Worm (Caenorhabditis elegans) whole organism, midembryonic: ENCODE data around the gene T13A10.64.

ENCODE experiments used
- T22C8.4 ChIP-seq: fragments of 200-800 bp; sonication (Bioruptor generic); IDR thresholded peaks from 2 replicates; pipeline ENCODE4 v1.3.6; 2022; ENCODE audit warnings: missing genetic modification characterization, missing compliant biosample characterization
- cog-1 ChIP-seq: sonication (generic microtip); optimal IDR thresholded peaks from 2 replicates; lab custom pipeline; 2016; ENCODE audit warnings: missing genetic modification characterization, missing compliant biosample characterization
- flt-1 ChIP-seq: fragments of 200-800 bp; sonication (Bioruptor generic); IDR thresholded peaks from 2 replicates; pipeline ENCODE4 v1.3.6; 2022; ENCODE audit warnings: missing genetic modification characterization, missing compliant biosample characterization
- klf-2 ChIP-seq: fragments of 200-800 bp; sonication (Bioruptor generic); conservative IDR thresholded peaks from 2 replicates; pipeline ENCODE4 v1.3.6; 2022; ENCODE audit warnings: missing genetic modification reagents, missing genetic modification characterization, missing compliant biosample characterization
- med-1 ChIP-seq: sonication (generic microtip); optimal IDR thresholded peaks from 2 replicates; lab custom pipeline; 2017; ENCODE audit warnings: missing genetic modification characterization, mild to moderate bottlenecking, missing compliant biosample characterization, antibody characterized with exemption, missing genetic modification reagents; ENCODE audit not compliant: insufficient read depth
- ref-1 ChIP-seq: fragments of 200-800 bp; sonication (Bioruptor generic); conservative IDR thresholded peaks from 2 replicates; pipeline ENCODE4 v1.3.6; 2022; ENCODE audit warnings: missing genetic modification reagents, missing genetic modification characterization, missing compliant biosample characterization
- tab-1 ChIP-seq: fragments of 200-800 bp; sonication (Bioruptor generic); IDR thresholded peaks from 2 replicates; pipeline ENCODE4 v1.3.6; 2022; ENCODE audit warnings: missing genetic modification characterization, missing compliant biosample characterization
- ztf-23 ChIP-seq: fragments of 200-800 bp; sonication (Bioruptor generic); IDR thresholded peaks from 2 replicates; pipeline ENCODE4 v1.3.6; 2022; ENCODE audit warnings: missing genetic modification reagents, missing genetic modification characterization, missing compliant biosample characterization
- ztf-29 ChIP-seq: fragments of 200-800 bp; sonication (Bioruptor generic); IDR thresholded peaks from 2 replicates; pipeline ENCODE4 v1.3.6; 2022; ENCODE audit warnings: missing genetic modification reagents, missing genetic modification characterization, missing compliant biosample characterization

The T13A10.64 gene

ce11 chrIV:6258967-6259366 is 4.2 kb downstream of the T13A10.64 start:
- TF ChIP-seq tab-1 (no peak), ztf-29 (GFP tag; lab: Robert Waterston, UW) (no peak), ztf-23 (GFP tag; lab: Robert Waterston, UW) (no peak)

- TF ChIP-seq klf-2 (no peak), ztf-29 (GFP tag; lab: Robert Waterston, UW) (no peak), ref-1 (no peak), flt-1 (no peak), tab-1 (no peak), T22C8.4 (no peak), ztf-23 (GFP tag; lab: Robert Waterston, UW) (no peak), med-1 (GFP tag; lab: Kevin White, UChicago) (no peak), cog-1 (tag; lab: Kevin White, UChicago) (no peak)
Measured at ce11 chrIV:6259732-6260131, 5.0 kb downstream of the T13A10.64 start, which contains the start of gene nlp-16. TSS of gene nlp-16 (minus strand) at chrIV:6259832.

- TF ChIP-seq ztf-23 (GFP tag; lab: Robert Waterston, UW) = no peak
- TF ChIP-seq ref-1 = no peak
- no peak for TF ChIP-seq klf-2
- no peak for TF ChIP-seq ztf-29 (GFP tag; lab: Robert Waterston, UW)
- TF ChIP-seq tab-1 = no peak
- TF ChIP-seq T22C8.4 = no peak
- no peak for TF ChIP-seq cog-1 (tag; lab: Kevin White, UChicago)
- TF ChIP-seq flt-1 = no peak
- no peak for TF ChIP-seq med-1 (GFP tag; lab: Kevin White, UChicago)
Measured at ce11 chrIV:6263244-6263643, 8.5 kb downstream of the T13A10.64 start, which contains the start of gene srv-28. TSS of gene srv-28 (minus strand) at chrIV:6263344.

ce11 chrIV:6266499-6266898 is 11.8 kb downstream of the T13A10.64 start, which contains the start of gene srv-29:
TSS of gene srv-29 (minus strand) at chrIV:6266599.
- TF ChIP-seq med-1 (GFP tag; lab: Kevin White, UChicago) (no peak), T22C8.4 (no peak), tab-1 (no peak), flt-1 (no peak), cog-1 (tag; lab: Kevin White, UChicago) (no peak), ztf-23 (GFP tag; lab: Robert Waterston, UW) (no peak), ref-1 (no peak), ztf-29 (GFP tag; lab: Robert Waterston, UW) (no peak), klf-2 (no peak)

ce11 chrIV:6269346-6269745 is 14.6 kb downstream of the T13A10.64 start, which contains the start of gene srv-30:
TSS of gene srv-30 (minus strand) at chrIV:6269446.
- TF ChIP-seq ref-1 (no peak), cog-1 (tag; lab: Kevin White, UChicago) (no peak), ztf-29 (GFP tag; lab: Robert Waterston, UW) (no peak), T22C8.4 (no peak)

ce11 chrIV:6271923-6272322 is 17.2 kb downstream of the T13A10.64 start, which contains the start of gene srv-31:
TSS of gene srv-31 (minus strand) at chrIV:6272023.
- no peak for TF ChIP-seq tab-1
- no peak for TF ChIP-seq ztf-29 (GFP tag; lab: Robert Waterston, UW)
- no peak for TF ChIP-seq klf-2

ce11 chrIV:6275671-6276209 is 21.0 kb downstream of the T13A10.64 start, which contains the start of the genes aat-4 and T13A10.1:
TSS of gene aat-4 (minus strand) at chrIV:6275721.
TSS of gene T13A10.1 (plus strand) at chrIV:6276081.
- no peak for TF ChIP-seq ztf-23 (GFP tag; lab: Robert Waterston, UW)

ce11 chrIV:6279392-6279791 is 24.7 kb downstream of the T13A10.64 start, which contains the start of gene sams-5:
TSS of gene sams-5 (minus strand) at chrIV:6279522.
- no peak for TF ChIP-seq med-1 (GFP tag; lab: Kevin White, UChicago)
- TF ChIP-seq cog-1 (tag; lab: Kevin White, UChicago) = no peak
- TF ChIP-seq flt-1 = no peak
- TF ChIP-seq ztf-23 (GFP tag; lab: Robert Waterston, UW) = no peak
- TF ChIP-seq ref-1 = no peak
- TF ChIP-seq ztf-29 (GFP tag; lab: Robert Waterston, UW) = no peak

ce11 chrIV:6282143-6282542 is 27.4 kb downstream of the T13A10.64 start, which contains the start of gene srv-32:
TSS of gene srv-32 (minus strand) at chrIV:6282243.
- TF ChIP-seq tab-1 = no peak
- TF ChIP-seq ref-1 = no peak
- no peak for TF ChIP-seq med-1 (GFP tag; lab: Kevin White, UChicago)
- TF ChIP-seq ztf-29 (GFP tag; lab: Robert Waterston, UW) = no peak
- TF ChIP-seq T22C8.4 = no peak
- TF ChIP-seq ztf-23 (GFP tag; lab: Robert Waterston, UW) = no peak
- no peak for TF ChIP-seq cog-1 (tag; lab: Kevin White, UChicago)

- TF ChIP-seq ztf-23 (GFP tag; lab: Robert Waterston, UW) (no peak), med-1 (GFP tag; lab: Kevin White, UChicago) (no peak), ref-1 (no peak), ztf-29 (GFP tag; lab: Robert Waterston, UW) (no peak), flt-1 (no peak), tab-1 (no peak), klf-2 (no peak), T22C8.4 (no peak), cog-1 (tag; lab: Kevin White, UChicago) (no peak)
Measured at ce11 chrIV:6284277-6284676, 29.5 kb downstream of the T13A10.64 start, which contains the start of gene ops-1. TSS of gene ops-1 (minus strand) at chrIV:6284377.

- TF ChIP-seq flt-1 = no peak
- no peak for TF ChIP-seq tab-1
- no peak for TF ChIP-seq cog-1 (tag; lab: Kevin White, UChicago)
- no peak for TF ChIP-seq ztf-29 (GFP tag; lab: Robert Waterston, UW)
- TF ChIP-seq T22C8.4 = no peak
- no peak for TF ChIP-seq med-1 (GFP tag; lab: Kevin White, UChicago)
- no peak for TF ChIP-seq klf-2
- TF ChIP-seq ref-1 = no peak
- TF ChIP-seq ztf-23 (GFP tag; lab: Robert Waterston, UW) = no peak
Measured at ce11 chrIV:6290741-6291140, 36.0 kb downstream of the T13A10.64 start, which contains the start of gene srv-24. TSS of gene srv-24 (minus strand) at chrIV:6290841.
